Worm (Caenorhabditis elegans) whole organism, L1 larva: Measurements from ENCODE around the gene ell-1.

Experiments
- ama-1 ChIP-seq: fragments of 150-350 bp; optimal IDR thresholded peaks from 2 replicates; lab custom pipeline; 2014
- blmp-1 ChIP-seq: fragments of 150-350 bp; optimal IDR thresholded peaks from 2 replicates; lab custom pipeline; 2014; ENCODE audit warnings: missing biosample characterization, missing genetic modification characterization
- fkh-10 ChIP-seq: sonication (generic microtip); optimal IDR thresholded peaks from 2 replicates; lab custom pipeline; 2017; ENCODE audit warnings: missing biosample characterization, missing genetic modification reagents, missing genetic modification characterization
- fkh-4 ChIP-seq: sonication (generic microtip); optimal IDR thresholded peaks from 2 replicates; lab custom pipeline; 2016; ENCODE audit warnings: missing compliant biosample characterization, missing genetic modification characterization, borderline replicate concordance
- fos-1 ChIP-seq: fragments of 150-350 bp; optimal IDR thresholded peaks from 2 replicates; lab custom pipeline; 2014; ENCODE audit warnings: missing biosample characterization, missing genetic modification characterization
- sox-4 ChIP-seq: sonication (generic microtip); optimal IDR thresholded peaks from 2 replicates; lab custom pipeline; 2016; ENCODE audit warnings: missing genetic modification characterization, missing compliant biosample characterization

DNA sequence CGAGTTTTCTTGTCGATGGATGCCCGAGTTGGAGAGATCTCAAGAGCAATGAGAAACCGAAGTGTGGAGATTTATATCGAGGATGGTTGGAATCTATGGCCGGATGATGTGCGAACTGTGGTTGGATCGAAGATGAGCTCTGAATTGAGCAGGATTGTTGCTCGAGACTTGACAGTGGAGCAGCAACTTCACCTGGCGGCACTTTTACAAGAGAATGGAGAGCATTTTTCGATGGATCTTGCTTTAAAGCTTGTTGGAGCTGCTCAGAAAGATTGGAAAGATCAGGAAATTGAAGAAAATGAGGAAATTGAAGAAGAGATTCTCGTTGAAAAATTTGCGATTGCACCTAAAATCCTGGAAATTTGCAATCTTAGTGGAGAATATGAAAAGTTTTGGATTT is 25.1 kb upstream of the ell-1 start:
- TF ChIP-seq ama-1 (no peak), blmp-1 (tag; lab: Kevin White, UChicago) (no peak), fkh-4 (no peak), fos-1 (tag; lab: Kevin White, UChicago) (no peak), fkh-10 (no peak), sox-4 (tag; lab: Kevin White, UChicago) (no peak)
